Worm (Caenorhabditis elegans) whole organism, early embryonic: Measurements from ENCODE around the gene ZK512.1.

Source experiments
- B0310.2 ChIP-seq: sonication (generic microtip); optimal IDR thresholded peaks from 2 replicates; lab custom pipeline; 2016; ENCODE audit warnings: mild to moderate bottlenecking, missing genetic modification characterization, missing compliant biosample characterization
- F13C5.2 ChIP-seq: sonication (generic microtip); optimal IDR thresholded peaks from 2 replicates; lab custom pipeline; 2017; ENCODE audit warnings: mild to moderate bottlenecking, missing genetic modification characterization, inconsistent platforms, missing compliant biosample characterization
- aly-1 ChIP-seq: sonication (generic microtip); optimal IDR thresholded peaks from 2 replicates; lab custom pipeline; 2016; ENCODE audit warnings: missing genetic modification characterization, missing compliant biosample characterization
- ama-1 ChIP-seq: fragments of 150-350 bp; optimal IDR thresholded peaks from 2 replicates; lab custom pipeline; 2014
- ceh-36 ChIP-seq: sonication (generic microtip); optimal IDR thresholded peaks from 2 replicates; lab custom pipeline; 2016; ENCODE audit warnings: missing genetic modification characterization, inconsistent platforms, missing compliant biosample characterization
- ets-7 ChIP-seq: sonication (generic microtip); optimal IDR thresholded peaks from 2 replicates; lab custom pipeline; 2016; ENCODE audit warnings: missing genotype, missing genetic modification characterization, missing compliant biosample characterization
- flt-1 ChIP-seq: fragments of 200-800 bp; sonication (Bioruptor generic); IDR thresholded peaks from 2 replicates; pipeline ENCODE4 v1.3.6; 2022; ENCODE audit warnings: missing genetic modification characterization, missing compliant biosample characterization
- hmbx-1 ChIP-seq: sonication (generic microtip); optimal IDR thresholded peaks from 2 replicates; lab custom pipeline; 2016; ENCODE audit warnings: mild to moderate bottlenecking, missing genetic modification characterization, missing compliant biosample characterization
- hmg-4 ChIP-seq: fragments of 200-800 bp; sonication (Bioruptor generic); optimal IDR thresholded peaks from 2 replicates; lab custom pipeline; 2018; ENCODE audit warnings: mild to moderate bottlenecking, missing genetic modification characterization, missing compliant biosample characterization
- hnd-1 ChIP-seq: sonication (generic microtip); optimal IDR thresholded peaks from 2 replicates; lab custom pipeline; 2016; ENCODE audit warnings: missing genetic modification characterization, missing compliant biosample characterization
- scrt-1 ChIP-seq: fragments of 200-800 bp; sonication (Bioruptor generic); IDR thresholded peaks from 2 replicates; pipeline ENCODE4 v1.3.6; 2022; ENCODE audit warnings: missing genetic modification characterization, missing compliant biosample characterization
- sea-1 ChIP-seq: fragments of 200-800 bp; sonication (Bioruptor generic); conservative IDR thresholded peaks from 2 replicates; pipeline ENCODE4 v1.3.6; 2022; ENCODE audit warnings: missing genetic modification characterization, missing compliant biosample characterization
- tbx-11 ChIP-seq: fragments of 200-800 bp; sonication (Bioruptor generic); IDR thresholded peaks from 2 replicates; pipeline ENCODE4 v1.3.6; 2022; ENCODE audit warnings: missing genetic modification characterization, missing compliant biosample characterization
- tra-4 ChIP-seq: sonication (generic microtip); optimal IDR thresholded peaks from 2 replicates; lab custom pipeline; 2017; ENCODE audit warnings: missing genetic modification characterization, missing compliant biosample characterization

- no peak for TF ChIP-seq ama-1 (lab: Kevin White, UChicago)
- no peak for TF ChIP-seq hmg-4 (GFP tag; lab: Kevin White, UChicago)
- TF ChIP-seq flt-1 (GFP tag; lab: Robert Waterston, UW): no peak
- TF ChIP-seq hmbx-1: no peak
- no peak for TF ChIP-seq scrt-1 (GFP tag; lab: Robert Waterston, UW)
- TF ChIP-seq tbx-11: no peak
- no peak for TF ChIP-seq sea-1
- no peak for TF ChIP-seq ets-7
- no peak for TF ChIP-seq F13C5.2
- no peak for TF ChIP-seq aly-1 (tag; lab: Kevin White, UChicago)
- no peak for TF ChIP-seq ceh-36
- no peak for TF ChIP-seq hnd-1 (tag; lab: Kevin White, UChicago)
- no peak for TF ChIP-seq tra-4
- no peak for TF ChIP-seq B0310.2 (tag; lab: Kevin White, UChicago)
Measured at ce11 chrIII:9103643-9104042, 11.1 kb upstream of the ZK512.1 start, which contains the start of gene dos-1.
